Fruit fly (Drosophila melanogaster) whole organism, prepupa: ENCODE measurements around the gene Argp.

Source experiments
- CG34406 ChIP-seq: fragments of 200-800 bp; sonication (Bioruptor generic); optimal IDR thresholded peaks from 3 replicates; lab custom pipeline; 2016; ENCODE audit warnings: missing biosample characterization, missing genetic modification characterization
- CG4318 ChIP-seq: fragments of 200-800 bp; sonication (Bioruptor generic); optimal IDR thresholded peaks from 3 replicates; lab custom pipeline; 2017; ENCODE audit warnings: missing biosample characterization, mild to moderate bottlenecking, missing genetic modification characterization
- net ChIP-seq: fragments of 200-800 bp; sonication (Bioruptor generic); optimal IDR thresholded peaks from 3 replicates; lab custom pipeline; 2016; ENCODE audit warnings: missing biosample characterization, missing genetic modification characterization
- vri ChIP-seq: fragments of 200-800 bp; sonication (Bioruptor generic); optimal IDR thresholded peaks from 3 replicates; lab custom pipeline; 2016; ENCODE audit warnings: missing biosample characterization, mild to moderate bottlenecking, missing genetic modification characterization

- TF ChIP-seq vri (GFP tag; lab: Kevin White, UChicago), result no peak
- TF ChIP-seq CG4318 (GFP tag; lab: Kevin White, UChicago), result no peak
- no peak for TF ChIP-seq net (GFP tag; lab: Kevin White, UChicago)
- TF ChIP-seq CG34406 (GFP tag; lab: Kevin White, UChicago), result no peak
These were observed 19.2 kb upstream of the Argp start for dm6 chr3R:13728897-13729296.
